Worm (Caenorhabditis elegans): ENCODE measurements around the gene Y62H9A.10.

The Y62H9A.10 gene

DNA sequence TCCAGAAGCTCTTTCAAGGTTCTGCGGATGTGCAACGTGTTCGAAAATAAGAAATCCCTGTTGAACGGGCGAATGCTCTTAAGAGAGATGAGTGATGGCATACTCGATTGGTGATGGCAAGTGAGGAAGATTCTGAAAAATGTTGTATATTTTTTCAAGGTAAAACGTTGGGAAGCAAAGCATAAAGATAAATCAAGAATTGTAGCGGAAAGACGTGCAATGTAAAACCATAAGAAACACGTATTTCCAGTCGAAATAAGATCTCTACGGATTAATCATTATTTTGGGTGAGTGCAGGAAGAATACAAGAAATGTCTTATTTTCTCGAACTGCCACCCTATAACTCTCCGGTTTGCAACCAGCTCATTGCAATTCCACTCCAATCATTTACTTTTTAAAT, 33.3 kb downstream of the Y62H9A.10 start, which contains the start of gene dot-1.2:
Gene dot-1.2 (minus strand): TSS at position 101 of the 400 bp plus-strand sequence.
- no peak for TF ChIP-seq nhr-232 (tag; optimal IDR thresholded peaks at IDR 0.05)
- TF ChIP-seq nfya-1 (tag; optimal IDR thresholded peaks at IDR 0.05), result no peak
- no peak for TF ChIP-seq C08G9.2 (tag; optimal IDR thresholded peaks at IDR 0.05)
- TF ChIP-seq sdc-2 (tag; optimal IDR thresholded peaks at IDR 0.05), result no peak
- no peak for TF ChIP-seq elt-2 (tag; optimal IDR thresholded peaks at IDR 0.05)
- TF ChIP-seq gmeb-2 (tag; optimal IDR thresholded peaks at IDR 0.05), result no peak
- no peak for TF ChIP-seq C38D4.7 (GFP tag; optimal IDR thresholded peaks at IDR 0.05)
- TF ChIP-seq zip-5 (tag; optimal IDR thresholded peaks at IDR 0.05), result no peak
- TF ChIP-seq pros-1 (tag; optimal IDR thresholded peaks at IDR 0.05), result no peak
- no peak for TF ChIP-seq lim-6 (tag; optimal IDR thresholded peaks at IDR 0.05)
- no peak for TF ChIP-seq unc-3 (GFP tag; conservative IDR thresholded peaks at IDR 0.05)
- TF ChIP-seq unc-3 (tag; optimal IDR thresholded peaks at IDR 0.05), result no peak
- no peak for TF ChIP-seq che-1 (tag; optimal IDR thresholded peaks at IDR 0.05)
- no peak for TF ChIP-seq hlh-8 (tag; optimal IDR thresholded peaks at IDR 0.05)
- TF ChIP-seq elt-4 (tag; optimal IDR thresholded peaks at IDR 0.05), result no peak
- TF ChIP-seq rnt-1 (tag; optimal IDR thresholded peaks at IDR 0.05), result no peak
- no peak for TF ChIP-seq ceh-22 (tag; optimal IDR thresholded peaks at IDR 0.05)

DNA sequence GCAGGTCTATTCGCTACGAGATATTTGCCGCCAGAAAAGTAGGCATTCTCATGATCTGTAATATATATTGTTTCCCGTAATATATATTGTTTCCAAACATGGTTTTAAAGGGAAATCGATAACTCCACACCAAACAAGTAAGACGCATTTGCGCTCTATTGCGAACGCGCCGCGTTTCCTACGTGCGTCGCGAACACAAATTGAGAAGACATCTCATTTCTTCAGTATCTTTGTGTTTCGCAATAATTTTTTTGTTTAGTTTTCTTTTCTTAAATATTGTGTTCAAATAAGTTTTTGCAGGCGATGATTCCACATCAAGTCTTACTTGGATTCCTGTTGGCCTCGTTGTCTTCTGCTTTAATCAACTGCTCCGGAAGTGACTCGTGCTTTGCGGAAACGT, 37.5 kb downstream of the Y62H9A.10 start, which contains the start of gene F54F7.6:
Gene F54F7.6 (plus strand): TSS at position 301 of the 400 bp plus-strand sequence.
- TF ChIP-seq nhr-232 (tag; optimal IDR thresholded peaks at IDR 0.05) (no peak), npax-4 (tag; optimal IDR thresholded peaks at IDR 0.05) (no peak), mec-3 (tag; optimal IDR thresholded peaks at IDR 0.05; ENCODE audit: borderline replicate concordance) (no peak), ama-1 (optimal IDR thresholded peaks at IDR 0.05) (no peak), zip-5 (tag; optimal IDR thresholded peaks at IDR 0.05) (no peak), fkh-6 (tag; optimal IDR thresholded peaks at IDR 0.05) (no peak), fax-1 (tag; optimal IDR thresholded peaks at IDR 0.05) (no peak), C38D4.7 (GFP tag; optimal IDR thresholded peaks at IDR 0.05) (no peak), fkh-10 (GFP tag; optimal IDR thresholded peaks at IDR 0.05) (no peak), lim-6 (tag; optimal IDR thresholded peaks at IDR 0.05) (no peak), dmd-4 (tag; optimal IDR thresholded peaks at IDR 0.05; ENCODE audit: borderline replicate concordance) (no peak), ref-2 (tag; optimal IDR thresholded peaks at IDR 0.05) (no peak), ceh-30 (tag; optimal IDR thresholded peaks at IDR 0.05) (no peak)

DNA sequence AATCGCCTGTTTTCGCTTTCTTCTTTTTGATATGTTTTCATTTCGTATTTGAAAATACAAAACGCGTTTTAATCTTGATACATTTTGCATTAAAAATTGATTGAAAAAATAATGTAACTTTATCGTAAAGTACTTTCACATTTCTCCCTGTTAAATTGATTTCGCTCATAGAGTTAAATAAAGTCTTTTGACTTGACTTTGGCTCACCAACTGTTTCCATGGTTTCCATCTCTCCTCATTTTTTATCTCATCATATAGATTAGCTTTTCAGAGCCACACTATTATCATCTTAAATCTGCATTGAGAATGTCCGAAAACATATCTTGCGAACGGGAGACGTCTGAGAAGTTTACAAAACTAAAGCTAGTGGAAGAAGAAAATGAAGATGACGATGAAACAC, 39.3 kb downstream of the Y62H9A.10 start, which contains the start of gene F54F7.10:
Gene F54F7.10 (plus strand): TSS at position 301 of the 400 bp plus-strand sequence.
- TF ChIP-seq ceh-30 (tag; optimal IDR thresholded peaks at IDR 0.05) (no peak), pag-3 (tag; optimal IDR thresholded peaks at IDR 0.05; ENCODE audit: borderline replicate concordance) (no peak), fkh-6 (tag; optimal IDR thresholded peaks at IDR 0.05) (no peak), eyg-1 (tag; optimal IDR thresholded peaks at IDR 0.05) (no peak), pha-2 (tag; optimal IDR thresholded peaks at IDR 0.05) (no peak), hlh-15 (tag; optimal IDR thresholded peaks at IDR 0.05) (no peak), che-1 (tag; optimal IDR thresholded peaks at IDR 0.05) (no peak), gmeb-2 (tag; optimal IDR thresholded peaks at IDR 0.05) (no peak), pros-1 (tag; optimal IDR thresholded peaks at IDR 0.05) (no peak), sdc-2 (tag; optimal IDR thresholded peaks at IDR 0.05) (no peak), syd-9 (tag; optimal IDR thresholded peaks at IDR 0.05) (no peak), K02D7.2 (tag; optimal IDR thresholded peaks at IDR 0.05) (no peak), ceh-24 (tag; optimal IDR thresholded peaks at IDR 0.05) (no peak), hlh-6 (tag; optimal IDR thresholded peaks at IDR 0.05) (no peak)

DNA sequence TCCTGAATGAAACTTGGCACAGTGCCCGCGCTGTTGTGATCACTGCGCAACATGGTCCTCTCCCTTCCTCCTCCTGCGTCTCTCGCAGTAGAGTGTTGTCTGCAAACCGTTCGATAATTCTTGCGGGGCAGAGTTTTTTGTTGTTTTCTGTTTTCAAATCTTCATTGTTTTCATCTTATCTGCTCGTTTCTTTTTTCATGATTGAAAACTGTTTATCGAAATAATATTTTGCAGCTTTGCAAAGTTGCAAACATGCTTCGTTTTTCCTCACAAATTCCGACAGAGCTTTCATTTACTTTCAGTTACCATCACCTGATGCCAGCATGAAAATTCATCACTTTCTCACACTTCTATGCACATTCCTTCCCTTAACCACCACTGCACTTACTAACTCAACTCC, 45.4 kb downstream of the Y62H9A.10 start, which contains the start of gene mes-1:
Gene mes-1 (plus strand): TSS at position 301 of the 400 bp plus-strand sequence.
- TF ChIP-seq pros-1 (tag; optimal IDR thresholded peaks at IDR 0.05) (no peak), tbx-2 (tag; optimal IDR thresholded peaks at IDR 0.05) (no peak), ceh-45 (GFP tag; IDR thresholded peaks at IDR 0.05) (no peak), elt-4 (tag; optimal IDR thresholded peaks at IDR 0.05) (no peak), che-1 (tag; optimal IDR thresholded peaks at IDR 0.05) (no peak), unc-42 (tag; optimal IDR thresholded peaks at IDR 0.05) (no peak), lin-11 (tag; optimal IDR thresholded peaks at IDR 0.05) (no peak), dve-1 (tag; optimal IDR thresholded peaks at IDR 0.05) (no peak), T23F11.4 (GFP tag; optimal IDR thresholded peaks at IDR 0.05) (no peak), hlh-13 (GFP tag; optimal IDR thresholded peaks at IDR 0.05) (no peak), ceh-2 (tag; optimal IDR thresholded peaks at IDR 0.05) (no peak), ztf-16 (tag; optimal IDR thresholded peaks at IDR 0.05) (no peak), pag-3 (tag; optimal IDR thresholded peaks at IDR 0.05; ENCODE audit: borderline replicate concordance) (no peak)
